Worm (Caenorhabditis elegans): ENCODE data around the gene ZK550.2.

The ZK550.2 gene

DNA sequence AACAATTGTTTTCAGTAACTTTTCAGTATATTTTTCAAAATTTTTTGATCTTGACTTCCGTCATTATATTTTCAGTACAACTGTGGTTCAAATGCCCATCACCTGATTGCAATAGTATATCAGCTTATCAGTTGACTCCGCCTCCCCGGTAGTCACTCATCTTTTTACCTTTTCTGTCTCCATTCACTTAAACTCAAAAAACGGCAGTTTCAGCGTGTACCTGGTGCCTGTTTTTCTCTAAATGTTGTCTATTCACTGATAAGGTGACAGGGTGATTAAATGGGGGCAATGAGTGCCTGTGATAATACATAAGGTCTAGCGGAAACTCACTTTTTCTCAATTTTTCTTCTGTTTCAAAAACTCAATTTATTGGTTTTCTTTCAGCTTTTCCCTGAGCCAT is at the start of gene ZK550.2:
TSS of gene ZK550.2 (plus strand) at position 385 of the 400 bp plus-strand sequence.
- no peak for TF ChIP-seq pes-1 (GFP tag; IDR thresholded peaks at IDR 0.05)
- no peak for TF ChIP-seq scrt-1 (GFP tag; IDR thresholded peaks at IDR 0.05)

DNA sequence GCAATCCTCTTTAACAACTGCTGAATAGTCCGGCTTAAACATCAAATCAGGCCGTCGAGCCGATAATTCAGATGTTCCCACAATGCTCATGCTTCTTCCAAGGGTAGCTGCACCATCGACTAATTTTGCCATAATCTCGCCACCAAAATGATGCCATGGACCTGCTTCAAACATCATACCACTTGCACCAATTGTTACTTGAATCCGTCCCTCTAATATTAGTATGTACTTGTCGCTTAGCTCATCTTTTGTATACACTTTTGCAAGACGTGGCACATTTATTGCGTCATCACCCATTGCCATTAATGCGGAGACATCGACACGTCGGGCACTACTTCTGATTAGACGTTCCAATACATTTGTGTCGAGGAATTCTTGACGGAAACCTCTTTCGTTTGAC is 45.7 kb upstream of the ZK550.2 start:
- TF ChIP-seq F13C5.2 (tag; optimal IDR thresholded peaks at IDR 0.05) (no peak), hmbx-1 (tag; optimal IDR thresholded peaks at IDR 0.05) (no peak), tra-4 (tag; optimal IDR thresholded peaks at IDR 0.05) (no peak), ama-1 (optimal IDR thresholded peaks at IDR 0.05) (no peak), hmg-4 (GFP tag; optimal IDR thresholded peaks at IDR 0.05) (no peak), B0310.2 (tag; optimal IDR thresholded peaks at IDR 0.05) (no peak), hnd-1 (tag; optimal IDR thresholded peaks at IDR 0.05) (no peak), ceh-36 (tag; optimal IDR thresholded peaks at IDR 0.05) (no peak), tbx-11 (GFP tag; IDR thresholded peaks at IDR 0.05) (no peak), sea-1 (GFP tag; conservative IDR thresholded peaks at IDR 0.05) (no peak), ceh-13 (GFP tag; optimal IDR thresholded peaks at IDR 0.05) (no peak), pes-1 (GFP tag; IDR thresholded peaks at IDR 0.05) (no peak), ets-7 (tag; optimal IDR thresholded peaks at IDR 0.05) (no peak), tbx-37 (GFP tag; conservative IDR thresholded peaks at IDR 0.05) (no peak), aly-1 (tag; optimal IDR thresholded peaks at IDR 0.05) (no peak)

- TF ChIP-seq tbx-11 (GFP tag; IDR thresholded peaks at IDR 0.05) (no peak), tra-4 (tag; optimal IDR thresholded peaks at IDR 0.05) (no peak), B0310.2 (tag; optimal IDR thresholded peaks at IDR 0.05) (no peak), aly-1 (tag; optimal IDR thresholded peaks at IDR 0.05) (no peak)
Observed at ce11 chrIV:17206745-17207144, 38.6 kb upstream of the ZK550.2 start, which contains the start of gene cnnm-1. TSS of gene cnnm-1 (minus strand) at chrIV:17206845.

- TF ChIP-seq hmbx-1 (tag; optimal IDR thresholded peaks at IDR 0.05): no peak
- no peak for TF ChIP-seq pes-1 (GFP tag; IDR thresholded peaks at IDR 0.05)
- no peak for TF ChIP-seq scrt-1 (GFP tag; IDR thresholded peaks at IDR 0.05)
Observed at ce11 chrIV:17207864-17208263, 37.5 kb upstream of the ZK550.2 start.

DNA sequence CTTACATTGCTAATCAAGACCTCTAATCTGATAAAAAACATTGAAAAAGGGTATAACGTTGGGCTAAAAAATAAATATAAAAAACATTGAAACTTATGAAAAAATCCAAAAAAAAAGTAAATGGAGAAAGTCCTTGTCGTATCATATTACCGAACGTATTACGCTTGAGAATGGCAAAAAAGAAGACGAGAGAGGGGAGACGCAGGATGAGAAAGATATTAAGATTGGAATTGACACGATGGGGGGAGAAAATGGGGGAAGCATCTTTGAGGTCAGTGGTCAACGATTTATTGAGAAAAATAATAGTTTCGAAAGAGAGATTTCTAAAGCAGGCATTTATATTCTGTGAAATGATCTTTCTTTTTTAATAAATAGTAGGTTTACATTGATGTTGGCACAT is 36.1 kb upstream of the ZK550.2 start:
- TF ChIP-seq hmg-4 (GFP tag; optimal IDR thresholded peaks at IDR 0.05) (no peak), pes-1 (GFP tag; IDR thresholded peaks at IDR 0.05) (no peak), ets-7 (tag; optimal IDR thresholded peaks at IDR 0.05) (no peak)

ce11 chrIV:17210754-17211153 is 34.6 kb upstream of the ZK550.2 start:
- TF ChIP-seq B0310.2 (tag; optimal IDR thresholded peaks at IDR 0.05) (no peak), pes-1 (GFP tag; IDR thresholded peaks at IDR 0.05) (no peak), ets-7 (tag; optimal IDR thresholded peaks at IDR 0.05) (no peak), tbx-37 (GFP tag; conservative IDR thresholded peaks at IDR 0.05) (no peak), aly-1 (tag; optimal IDR thresholded peaks at IDR 0.05) (no peak), ama-1 (optimal IDR thresholded peaks at IDR 0.05) (no peak), ceh-13 (GFP tag; optimal IDR thresholded peaks at IDR 0.05) (no peak), hmbx-1 (tag; optimal IDR thresholded peaks at IDR 0.05) (no peak), tra-4 (tag; optimal IDR thresholded peaks at IDR 0.05) (no peak), ceh-36 (tag; optimal IDR thresholded peaks at IDR 0.05) (no peak), sea-1 (GFP tag; conservative IDR thresholded peaks at IDR 0.05) (no peak), tbx-11 (GFP tag; IDR thresholded peaks at IDR 0.05) (no peak), hmg-4 (GFP tag; optimal IDR thresholded peaks at IDR 0.05) (no peak), F13C5.2 (tag; optimal IDR thresholded peaks at IDR 0.05) (no peak), hnd-1 (tag; optimal IDR thresholded peaks at IDR 0.05) (no peak), flt-1 (GFP tag; IDR thresholded peaks at IDR 0.05) (no peak), scrt-1 (GFP tag; IDR thresholded peaks at IDR 0.05) (no peak)

DNA sequence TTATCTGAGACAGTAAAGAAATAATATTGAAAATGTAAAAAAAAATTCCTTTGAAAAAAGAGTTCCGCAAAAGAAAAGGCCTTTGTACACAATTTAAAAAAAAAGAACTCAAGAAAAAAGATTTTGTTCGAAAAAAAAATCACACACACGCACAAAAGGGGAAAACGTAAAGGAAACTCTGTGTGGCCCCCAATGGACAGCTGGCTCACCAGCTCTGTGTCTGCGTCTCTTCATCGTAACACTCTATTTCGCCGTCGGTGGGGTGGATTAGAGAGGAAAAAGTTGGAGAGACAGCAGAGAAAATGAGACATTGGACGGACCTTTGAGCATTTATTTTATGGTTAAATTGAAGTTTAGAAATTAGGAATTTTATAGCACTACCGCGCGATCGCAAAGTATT is 30.3 kb upstream of the ZK550.2 start:
- no peak for TF ChIP-seq tbx-11 (GFP tag; IDR thresholded peaks at IDR 0.05)
- TF ChIP-seq tbx-37 (GFP tag; conservative IDR thresholded peaks at IDR 0.05): no peak
- no peak for TF ChIP-seq ceh-36 (tag; optimal IDR thresholded peaks at IDR 0.05)
- TF ChIP-seq sea-1 (GFP tag; conservative IDR thresholded peaks at IDR 0.05): no peak
- TF ChIP-seq pes-1 (GFP tag; IDR thresholded peaks at IDR 0.05): no peak
- TF ChIP-seq B0310.2 (tag; optimal IDR thresholded peaks at IDR 0.05): no peak
- TF ChIP-seq F13C5.2 (tag; optimal IDR thresholded peaks at IDR 0.05): no peak
- no peak for TF ChIP-seq scrt-1 (GFP tag; IDR thresholded peaks at IDR 0.05)
- no peak for TF ChIP-seq hmbx-1 (tag; optimal IDR thresholded peaks at IDR 0.05)
- TF ChIP-seq flt-1 (GFP tag; IDR thresholded peaks at IDR 0.05): no peak
- no peak for TF ChIP-seq hnd-1 (tag; optimal IDR thresholded peaks at IDR 0.05)
- TF ChIP-seq tra-4 (tag; optimal IDR thresholded peaks at IDR 0.05): no peak
- no peak for TF ChIP-seq ama-1 (optimal IDR thresholded peaks at IDR 0.05)
- TF ChIP-seq ets-7 (tag; optimal IDR thresholded peaks at IDR 0.05): no peak
- no peak for TF ChIP-seq aly-1 (tag; optimal IDR thresholded peaks at IDR 0.05)
- TF ChIP-seq ceh-13 (GFP tag; optimal IDR thresholded peaks at IDR 0.05): no peak
- TF ChIP-seq hmg-4 (GFP tag; optimal IDR thresholded peaks at IDR 0.05): no peak

DNA sequence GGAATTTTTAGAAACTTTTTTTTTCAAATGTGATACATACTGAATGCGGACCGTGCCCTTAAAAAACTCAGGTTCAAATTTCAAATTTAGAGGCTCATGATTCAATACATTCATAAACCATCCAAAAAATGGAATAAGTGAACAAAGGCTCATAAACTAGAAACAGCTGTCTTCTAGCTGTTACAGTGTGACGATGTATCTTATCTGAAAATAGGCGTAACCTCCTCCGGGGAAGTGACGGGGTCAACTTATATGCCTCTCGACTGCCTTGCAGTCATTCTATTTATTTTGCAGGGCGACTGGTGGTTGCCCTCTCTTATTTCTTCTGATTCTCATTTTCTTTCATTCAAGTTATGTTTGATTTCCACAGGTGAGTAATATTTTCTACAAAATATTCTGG is 29.3 kb upstream of the ZK550.2 start, which contains the start of gene Y116A8B.1:
TSS of gene Y116A8B.1 (plus strand) at position 301 of the 400 bp plus-strand sequence.
- TF ChIP-seq tbx-37 (GFP tag; conservative IDR thresholded peaks at IDR 0.05) (no peak), tra-4 (tag; optimal IDR thresholded peaks at IDR 0.05) (no peak), ceh-36 (tag; optimal IDR thresholded peaks at IDR 0.05) (no peak)

ce11 chrIV:17223474-17223873 is 21.9 kb upstream of the ZK550.2 start, which contains the start of gene Y116A8B.4:
TSS of gene Y116A8B.4 (plus strand) at chrIV:17223774.
- TF ChIP-seq ama-1 (optimal IDR thresholded peaks at IDR 0.05) (no peak), ets-7 (tag; optimal IDR thresholded peaks at IDR 0.05) (no peak), tbx-11 (GFP tag; IDR thresholded peaks at IDR 0.05) (no peak), F13C5.2 (tag; optimal IDR thresholded peaks at IDR 0.05) (no peak), hnd-1 (tag; optimal IDR thresholded peaks at IDR 0.05) (no peak), hmg-4 (GFP tag; optimal IDR thresholded peaks at IDR 0.05) (no peak), scrt-1 (GFP tag; IDR thresholded peaks at IDR 0.05) (no peak)
